Worm (Caenorhabditis elegans) whole organism, L3 larva: ENCODE data around the gene C16D9.4.
A peak's percentile ranks its signal among the peaks of the same experiment; 100 is the strongest.

Source experiments
- ama-1 ChIP-seq: fragments of 150-350 bp; optimal IDR thresholded peaks from 2 replicates; lab custom pipeline; 2018
- ceh-16 ChIP-seq: sonication (generic microtip); optimal IDR thresholded peaks from 2 replicates; lab custom pipeline; 2017; ENCODE audit warnings: missing biosample characterization, missing genetic modification characterization
- ceh-28 ChIP-seq: fragments of 150-350 bp; optimal IDR thresholded peaks from 2 replicates; lab custom pipeline; 2014; ENCODE audit warnings: missing biosample characterization, missing genetic modification reagents, missing genetic modification characterization
- ceh-82 ChIP-seq: fragments of 150-350 bp; optimal IDR thresholded peaks from 2 replicates; lab custom pipeline; 2014; ENCODE audit warnings: missing biosample characterization, missing genetic modification characterization
- egl-27 ChIP-seq: sonication (generic microtip); optimal IDR thresholded peaks from 4 replicates; lab custom pipeline; 2017; ENCODE audit warnings: missing biosample characterization, missing genetic modification reagents, missing genetic modification characterization
- egl-5 ChIP-seq: fragments of 150-350 bp; optimal IDR thresholded peaks from 2 replicates; lab custom pipeline; 2017; ENCODE audit warnings: missing biosample characterization, missing genetic modification reagents, missing genetic modification characterization, inconsistent platforms
- eor-1 ChIP-seq, 2 experiments: fragments of 150-350 bp; optimal IDR thresholded peaks; 2 replicates each; lab custom pipeline; 2014 to 2018; ENCODE audit warnings: missing biosample characterization in 2 of 2, missing genetic modification characterization in 2 of 2
- fos-1 ChIP-seq: fragments of 150-350 bp; optimal IDR thresholded peaks from 2 replicates; lab custom pipeline; 2014; ENCODE audit warnings: missing biosample characterization, missing genetic modification characterization
- hmg-11 ChIP-seq: sonication (generic microtip); optimal IDR thresholded peaks from 2 replicates; lab custom pipeline; 2016; ENCODE audit warnings: missing genetic modification characterization, missing compliant biosample characterization
- jun-1 ChIP-seq: fragments of 150-350 bp; optimal IDR thresholded peaks from 2 replicates; lab custom pipeline; 2014; ENCODE audit warnings: missing biosample characterization, missing genetic modification reagents, missing genetic modification characterization
- lin-39 ChIP-seq: fragments of 150-350 bp; optimal IDR thresholded peaks from 2 replicates; lab custom pipeline; 2018; ENCODE audit warnings: missing biosample characterization, missing genetic modification reagents, missing genetic modification characterization
- lsy-12 ChIP-seq: sonication (generic microtip); optimal IDR thresholded peaks from 2 replicates; lab custom pipeline; 2016; ENCODE audit warnings: mild to moderate bottlenecking, missing genetic modification characterization, missing compliant biosample characterization
- mdl-1 ChIP-seq: fragments of 150-350 bp; optimal IDR thresholded peaks from 2 replicates; lab custom pipeline; 2014; ENCODE audit warnings: missing biosample characterization, missing genetic modification characterization
- nfya-1 ChIP-seq: sonication (generic microtip); optimal IDR thresholded peaks from 2 replicates; lab custom pipeline; 2017; ENCODE audit warnings: missing genetic modification characterization, mild to moderate bottlenecking, missing compliant biosample characterization, antibody characterized with exemption, moderate library complexity; ENCODE audit not compliant: insufficient read depth
- nhr-11 ChIP-seq: fragments of 150-350 bp; optimal IDR thresholded peaks from 2 replicates; lab custom pipeline; 2014; ENCODE audit warnings: missing biosample characterization, missing genetic modification characterization
- nhr-12 ChIP-seq: fragments of 150-350 bp; optimal IDR thresholded peaks from 2 replicates; lab custom pipeline; 2014; ENCODE audit warnings: missing biosample characterization, missing genetic modification characterization
- nhr-23 ChIP-seq: fragments of 150-350 bp; optimal IDR thresholded peaks from 2 replicates; lab custom pipeline; 2014; ENCODE audit warnings: missing biosample characterization, missing genetic modification reagents, missing genetic modification characterization
- nhr-237 ChIP-seq: fragments of 150-350 bp; optimal IDR thresholded peaks from 2 replicates; lab custom pipeline; 2014; ENCODE audit warnings: missing biosample characterization, missing genetic modification characterization
- nhr-25 ChIP-seq: sonication (generic microtip); optimal IDR thresholded peaks from 2 replicates; lab custom pipeline; 2017; ENCODE audit warnings: missing biosample characterization, missing genetic modification characterization
- nhr-28 ChIP-seq: fragments of 150-350 bp; optimal IDR thresholded peaks from 2 replicates; lab custom pipeline; 2014; ENCODE audit warnings: missing biosample characterization, missing genetic modification characterization
- nhr-43 ChIP-seq: sonication (generic microtip); optimal IDR thresholded peaks from 2 replicates; lab custom pipeline; 2016; ENCODE audit warnings: mild to moderate bottlenecking, missing genetic modification characterization, missing compliant biosample characterization; ENCODE audit not compliant: poor library complexity, severe bottlenecking
- nhr-67 ChIP-seq: fragments of 150-350 bp; optimal IDR thresholded peaks from 2 replicates; lab custom pipeline; 2014; ENCODE audit warnings: missing biosample characterization, missing genetic modification characterization
- nhr-77 ChIP-seq: fragments of 150-350 bp; optimal IDR thresholded peaks from 2 replicates; lab custom pipeline; 2014; ENCODE audit warnings: missing biosample characterization, missing genetic modification characterization
- pha-4 ChIP-seq: fragments of 150-350 bp; optimal IDR thresholded peaks from 2 replicates; lab custom pipeline; 2014; ENCODE audit warnings: missing biosample characterization, missing genetic modification reagents, missing genetic modification characterization
- pqm-1 ChIP-seq: fragments of 150-350 bp; optimal IDR thresholded peaks from 2 replicates; lab custom pipeline; 2017; ENCODE audit warnings: missing biosample characterization, missing genetic modification characterization, inconsistent platforms
- skn-1 ChIP-seq: fragments of 150-350 bp; optimal IDR thresholded peaks from 2 replicates; lab custom pipeline; 2014; ENCODE audit warnings: missing biosample characterization, missing genetic modification characterization
- tbx-2 ChIP-seq: sonication (generic microtip); optimal IDR thresholded peaks from 2 replicates; lab custom pipeline; 2016; ENCODE audit warnings: mild to moderate bottlenecking, missing genetic modification characterization, missing compliant biosample characterization
- unc-62 ChIP-seq: fragments of 150-350 bp; sonication (generic microtip); optimal IDR thresholded peaks from 4 replicates; lab custom pipeline; 2014; ENCODE audit warnings: missing biosample characterization, missing genetic modification reagents, missing genetic modification characterization
- zag-1 ChIP-seq: fragments of 150-350 bp; optimal IDR thresholded peaks from 2 replicates; lab custom pipeline; 2014; ENCODE audit warnings: missing biosample characterization, missing genetic modification characterization
- ztf-11 ChIP-seq: fragments of 150-350 bp; optimal IDR thresholded peaks from 2 replicates; lab custom pipeline; 2014; ENCODE audit warnings: missing biosample characterization, missing genetic modification characterization
- ztf-4 ChIP-seq: fragments of 150-350 bp; optimal IDR thresholded peaks from 2 replicates; lab custom pipeline; 2014; ENCODE audit warnings: missing biosample characterization, missing genetic modification characterization

Gene C16D9.4

DNA sequence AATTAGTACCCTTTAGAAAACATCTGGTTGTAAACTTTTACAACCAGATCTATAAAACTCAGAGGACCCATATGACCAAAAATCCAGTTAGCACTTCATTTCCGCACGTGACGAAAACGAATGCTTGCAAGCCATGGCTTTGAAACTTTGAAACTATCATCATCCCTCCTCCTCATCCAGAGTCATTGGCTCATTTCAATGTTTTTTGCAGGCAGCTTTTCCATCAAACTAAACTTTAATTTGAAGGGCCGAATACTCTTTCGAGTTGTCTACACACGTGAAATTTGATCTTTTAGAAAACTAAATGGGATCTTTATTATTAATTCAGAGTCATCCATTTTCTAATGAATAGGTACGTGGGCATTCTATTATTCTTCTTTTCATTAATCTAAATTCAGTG, 19.5 kb upstream of the C16D9.4 start:
- TF ChIP-seq ztf-4 (no peak), nhr-23 (tag; lab: Kevin White, UChicago) (no peak), jun-1 (tag; lab: Kevin White, UChicago) (no peak), ama-1 (lab: Kevin White, UChicago) (no peak), pqm-1 (tag; lab: Kevin White, UChicago) (no peak), nfya-1 (tag; lab: Kevin White, UChicago) (no peak), nhr-237 (tag; lab: Kevin White, UChicago) (no peak), tbx-2 (tag; lab: Kevin White, UChicago) (no peak), lin-39 (tag; lab: Kevin White, UChicago) (no peak), nhr-67 (tag; lab: Kevin White, UChicago) (no peak), fos-1 (no peak), pha-4 (tag; lab: Kevin White, UChicago) (no peak), eor-1 (tag; optimal IDR thresholded peaks at IDR 0.05; lab: Kevin White, UChicago) (no peak)

DNA sequence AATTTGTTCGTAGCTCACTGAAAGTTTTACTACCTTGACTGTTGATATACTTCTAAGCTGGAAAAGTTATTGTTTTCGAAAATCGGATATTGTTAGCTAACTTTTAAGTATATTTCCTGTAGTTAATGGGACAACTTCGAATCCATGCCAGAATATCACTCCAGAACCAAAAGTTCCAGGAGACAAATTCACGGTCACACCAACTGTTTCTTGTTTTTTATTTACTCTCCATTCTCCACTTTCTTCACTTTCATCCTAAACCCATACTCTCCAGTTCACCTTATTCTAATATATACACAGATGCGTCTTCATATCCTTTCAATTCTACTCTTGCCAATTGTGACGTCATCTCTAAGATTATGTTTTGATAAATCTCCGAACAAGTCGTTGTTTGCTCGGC, 16.3 kb upstream of the C16D9.4 start, which contains the start of gene C16D9.1:
Gene C16D9.1 (plus strand): TSS at position 301 of the 400 bp plus-strand sequence.
- TF ChIP-seq zag-1 (tag; lab: Kevin White, UChicago) (no peak), nfya-1 (tag; lab: Kevin White, UChicago) (no peak), egl-27 (tag; lab: Kevin White, UChicago) (no peak), nhr-12 (tag; lab: Kevin White, UChicago) (no peak), ceh-16 (tag; lab: Kevin White, UChicago) (no peak), hmg-11 (tag; lab: Kevin White, UChicago) (no peak), nhr-77 (no peak), nhr-67 (tag; lab: Kevin White, UChicago) (no peak), nhr-28 (tag; lab: Kevin White, UChicago) (no peak), lin-39 (tag; lab: Kevin White, UChicago) (no peak), mdl-1 (no peak), ceh-28 (tag; lab: Kevin White, UChicago) (no peak), skn-1 (tag; lab: Kevin White, UChicago) (no peak), nhr-11 (tag; lab: Kevin White, UChicago) (no peak), pha-4 (tag; lab: Kevin White, UChicago) (no peak)

DNA sequence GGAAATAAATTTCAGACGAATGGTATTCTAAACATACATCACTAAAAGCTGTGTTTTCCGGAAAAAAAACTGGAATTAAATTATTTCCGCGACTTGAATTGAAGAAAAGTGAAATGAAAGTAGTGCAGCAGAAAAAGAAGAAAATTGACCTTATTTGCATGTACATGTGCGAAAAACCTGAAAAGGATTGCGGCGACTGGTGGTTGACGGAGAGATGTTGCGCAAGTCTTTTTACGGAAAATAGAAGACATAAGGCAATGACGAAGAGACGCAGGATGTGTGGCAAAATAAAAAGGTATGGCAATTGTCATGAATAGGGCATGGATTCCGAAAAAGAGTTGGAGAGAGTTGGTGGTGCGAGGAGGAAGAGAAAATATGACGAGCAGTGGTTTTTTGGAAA, 12.3 kb upstream of the C16D9.4 start:
- no peak for TF ChIP-seq lin-39 (tag; lab: Kevin White, UChicago)
- TF ChIP-seq egl-27 (tag; lab: Kevin White, UChicago), result no peak

DNA sequence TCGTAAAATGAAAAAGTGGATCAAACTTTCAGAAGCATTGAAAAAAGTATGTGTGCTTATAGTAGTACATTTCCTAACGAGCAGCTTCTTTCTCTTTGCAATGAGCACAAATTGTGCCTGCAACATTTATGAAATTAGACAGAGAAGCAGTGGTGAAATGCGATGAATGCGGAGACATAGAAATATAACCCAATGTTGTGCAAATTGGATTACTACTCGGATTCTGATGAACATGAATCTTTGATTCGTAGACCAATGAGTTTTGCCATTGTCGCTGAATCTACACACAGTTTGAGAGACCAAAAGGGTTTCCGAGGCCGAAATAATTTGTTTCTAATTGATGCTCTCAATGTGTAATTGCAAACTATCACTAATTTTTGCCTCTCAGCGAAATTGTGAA, 11.2 kb upstream of the C16D9.4 start:
- TF ChIP-seq zag-1 (tag; lab: Kevin White, UChicago), result no peak
- TF ChIP-seq nhr-11 (tag; lab: Kevin White, UChicago), result no peak
- no peak for TF ChIP-seq unc-62 (GFP tag; lab: Kevin White, UChicago)
- no peak for TF ChIP-seq hmg-11 (tag; lab: Kevin White, UChicago)
- TF ChIP-seq nhr-67 (tag; lab: Kevin White, UChicago), result no peak
- TF ChIP-seq ztf-4, result no peak
- no peak for TF ChIP-seq eor-1 (tag; optimal IDR thresholded peaks at IDR 0.05; lab: Kevin White, UChicago)

DNA sequence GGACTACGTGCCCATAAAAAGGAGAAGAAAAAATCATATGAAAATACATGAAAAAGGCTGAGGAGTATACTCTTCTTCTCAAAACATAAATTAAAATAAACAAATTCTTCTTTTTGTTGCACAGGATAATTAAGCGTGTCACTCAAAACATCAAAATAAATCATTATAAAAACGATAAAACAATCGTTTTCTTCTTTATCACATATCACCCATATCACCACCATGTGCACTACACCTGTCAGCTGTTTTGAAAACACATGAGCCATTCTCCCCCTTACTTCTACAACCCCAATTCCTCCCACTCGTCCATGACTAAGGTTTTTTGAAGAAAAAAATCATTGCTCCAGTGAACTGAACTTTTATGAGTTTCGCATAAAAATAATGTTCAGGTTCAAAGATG, 9.8 kb upstream of the C16D9.4 start:
- no peak for TF ChIP-seq nhr-25 (tag; lab: Kevin White, UChicago)
- peak; percentile 47 for TF ChIP-seq egl-5

DNA sequence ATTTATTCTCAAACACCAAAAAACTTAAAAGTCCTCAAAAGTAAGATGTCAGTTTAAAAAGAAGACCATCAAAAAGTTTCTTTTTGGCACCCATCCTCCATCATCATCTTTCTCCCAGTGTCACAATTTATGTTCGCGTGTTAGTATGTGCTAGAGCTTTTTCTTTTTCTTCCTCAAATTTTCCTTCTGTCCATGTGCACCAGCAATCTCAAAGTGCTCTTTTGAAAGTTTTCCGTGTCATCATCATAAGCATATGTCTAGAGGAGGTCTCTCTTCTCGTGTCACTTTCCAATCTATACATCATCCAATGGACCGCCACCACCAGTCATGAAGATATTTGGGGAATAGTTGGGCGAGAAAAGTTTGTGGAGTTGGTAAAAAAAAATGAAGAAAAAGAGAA, 8.4 kb upstream of the C16D9.4 start:
- TF ChIP-seq egl-5 (no peak), nhr-77 (no peak), pqm-1 (tag; lab: Kevin White, UChicago) (no peak), ztf-11 (no peak), ztf-4 (no peak), nhr-43 (no peak), ceh-16 (tag; lab: Kevin White, UChicago) (no peak), nhr-28 (tag; lab: Kevin White, UChicago) (no peak), tbx-2 (tag; lab: Kevin White, UChicago) (no peak), nhr-67 (tag; lab: Kevin White, UChicago) (no peak), ceh-82 (tag; lab: Kevin White, UChicago) (no peak), fos-1 (no peak), nhr-25 (tag; lab: Kevin White, UChicago) (no peak), lsy-12 (tag; lab: Kevin White, UChicago) (no peak), nhr-12 (tag; lab: Kevin White, UChicago) (no peak), ama-1 (lab: Kevin White, UChicago) (no peak), skn-1 (tag; lab: Kevin White, UChicago) (no peak)
